Worm (Caenorhabditis elegans): ENCODE measurements around the gene ZK856.7.

ce11 chrV:10178166-10178565 lies 23.7 kb upstream of the ZK856.7 start:
- TF ChIP-seq lsy-2 (tag; optimal IDR thresholded peaks at IDR 0.05) (peak in 1 of 2 experiments; percentile 64), rbr-2 (tag; optimal IDR thresholded peaks at IDR 0.05) (peak; percentile 63), nhr-11 (tag; optimal IDR thresholded peaks at IDR 0.05) (peak; percentile 33), F49E8.2 (tag; optimal IDR thresholded peaks at IDR 0.05; ENCODE audit: borderline replicate concordance) (no peak), nhr-111 (GFP tag; optimal IDR thresholded peaks at IDR 0.05) (no peak)

Measured in whole organism, L4 larva.